Fruit fly (Drosophila melanogaster) whole organism, embryonic: ENCODE measurements around the gene sosie.

Experiments used
- Bgb ChIP-seq: fragments of 200-800 bp; sonication (Bioruptor generic); IDR thresholded peaks from 2 replicates; pipeline ENCODE4 v1.3.6; 2022; ENCODE audit warnings: missing biosample characterization, missing genetic modification characterization; ENCODE audit not compliant: partially characterized antibody
- CG10267 ChIP-seq: fragments of 200-800 bp; sonication (Bioruptor generic); optimal IDR thresholded peaks from 2 replicates; lab custom pipeline; 2018; ENCODE audit warnings: missing biosample characterization, mild to moderate bottlenecking, missing genetic modification characterization, moderate library complexity
- CG10543 ChIP-seq: fragments of 200-800 bp; sonication (Bioruptor generic); optimal IDR thresholded peaks from 3 replicates; lab custom pipeline; 2017; ENCODE audit warnings: missing biosample characterization, mild to moderate bottlenecking, missing genetic modification characterization, moderate library complexity
- CG11398 ChIP-seq: fragments of 200-800 bp; sonication (Bioruptor generic); optimal IDR thresholded peaks from 2 replicates; lab custom pipeline; 2016; ENCODE audit warnings: missing biosample characterization, missing genetic modification characterization
- CG11695 ChIP-seq: fragments of 200-800 bp; sonication (Bioruptor generic); IDR thresholded peaks from 3 replicates; pipeline ENCODE4 v1.3.6; 2022; ENCODE audit warnings: missing biosample characterization, missing genetic modification characterization
- CG12104 ChIP-seq: fragments of 200-800 bp; sonication (Bioruptor generic); optimal IDR thresholded peaks from 3 replicates; lab custom pipeline; 2016; ENCODE audit warnings: missing biosample characterization, missing genetic modification characterization
- CG12769 ChIP-seq: fragments of 200-800 bp; sonication (Bioruptor generic); optimal IDR thresholded peaks from 2 replicates; lab custom pipeline; 2019; ENCODE audit warnings: missing biosample characterization, mild to moderate bottlenecking, missing genetic modification characterization, moderate library complexity
- CG15514 ChIP-seq: fragments of 200-800 bp; sonication (Bioruptor generic); optimal IDR thresholded peaks from 3 replicates; lab custom pipeline; 2017; ENCODE audit warnings: missing biosample characterization, missing genetic modification characterization, mild to moderate bottlenecking, moderate library complexity, missing genetic modification reagents
- CG18476 ChIP-seq: fragments of 200-800 bp; sonication (Bioruptor generic); optimal IDR thresholded peaks from 2 replicates; lab custom pipeline; 2016; ENCODE audit warnings: missing biosample characterization, mild to moderate bottlenecking, missing genetic modification characterization
- CG2712 ChIP-seq: fragments of 200-800 bp; optimal IDR thresholded peaks from 3 replicates; lab custom pipeline; 2019; ENCODE audit warnings: missing biosample characterization, mild to moderate bottlenecking, missing genetic modification characterization, moderate library complexity
- CG6175 ChIP-seq: fragments of 200-800 bp; sonication (Bioruptor generic); IDR thresholded peaks from 3 replicates; pipeline ENCODE4 v1.3.6; 2022; ENCODE audit warnings: missing biosample characterization, missing genetic modification characterization
- CG6254 ChIP-seq: fragments of 200-800 bp; sonication (Bioruptor generic); optimal IDR thresholded peaks from 3 replicates; lab custom pipeline; 2017; ENCODE audit warnings: mild to moderate bottlenecking, missing biosample characterization, missing genetic modification reagents, missing genetic modification characterization
- CG7271 ChIP-seq: fragments of 200-800 bp; sonication (Bioruptor generic); optimal IDR thresholded peaks from 2 replicates; lab custom pipeline; 2018; ENCODE audit warnings: missing biosample characterization, mild to moderate bottlenecking, missing genetic modification characterization, moderate library complexity
- CG7963 ChIP-seq: fragments of 200-800 bp; sonication (Bioruptor generic); IDR thresholded peaks from 3 replicates; pipeline ENCODE4 v1.3.6; 2022; ENCODE audit warnings: missing biosample characterization, missing genetic modification characterization; ENCODE audit not compliant: partially characterized antibody
- CG8089 ChIP-seq: fragments of 200-800 bp; sonication (Bioruptor generic); optimal IDR thresholded peaks from 3 replicates; lab custom pipeline; 2016; ENCODE audit warnings: missing biosample characterization, missing genetic modification characterization
- CG9876 ChIP-seq: fragments of 200-800 bp; sonication (Bioruptor generic); optimal IDR thresholded peaks from 2 replicates; lab custom pipeline; 2016; ENCODE audit warnings: missing biosample characterization, missing genetic modification characterization
- CG9932 ChIP-seq: fragments of 200-800 bp; sonication (Bioruptor generic); IDR thresholded peaks from 2 replicates; pipeline ENCODE4 v1.3.6; 2022; ENCODE audit warnings: missing biosample characterization, missing genetic modification characterization
- CHES-1-like ChIP-seq: fragments of 200-800 bp; sonication (Bioruptor generic); optimal IDR thresholded peaks from 2 replicates; lab custom pipeline; 2016; ENCODE audit warnings: missing biosample characterization, missing genetic modification characterization
- Dfd ChIP-seq, 2 experiments: fragments of >200 bp; optimal IDR thresholded peaks; 2 replicates each; lab custom pipeline; 2017; ENCODE audit warnings: missing biosample characterization in 2 of 2, missing genetic modification characterization in 2 of 2
- Dref ChIP-seq: fragments of 200-800 bp; sonication (Bioruptor generic); IDR thresholded peaks from 2 replicates; pipeline ENCODE4 v1.3.6; 2022; ENCODE audit warnings: missing biosample characterization, missing genetic modification characterization
- Eip74EF ChIP-seq, 2 experiments: fragments of 200-800 bp in 1 of 2; fragments of >200 bp in 1 of 2; sonication (Bioruptor generic) in 1 of 2; optimal IDR thresholded peaks; 2 replicates each; lab custom pipeline; 2017 to 2019; ENCODE audit warnings: missing biosample characterization in 2 of 2, missing genetic modification characterization in 2 of 2, mild to moderate bottlenecking in 1 of 2, moderate library complexity in 1 of 2
- Fer3 ChIP-seq: fragments of 200-800 bp; sonication (Bioruptor generic); optimal IDR thresholded peaks from 2 replicates; lab custom pipeline; 2018; ENCODE audit warnings: missing biosample characterization, mild to moderate bottlenecking, missing genetic modification characterization, moderate library complexity
- HLH54F ChIP-seq: fragments of 200-800 bp; sonication (Bioruptor generic); optimal IDR thresholded peaks from 3 replicates; lab custom pipeline; 2016; ENCODE audit warnings: missing biosample characterization, missing genetic modification characterization
- Hr3 ChIP-seq: fragments of 200-800 bp; sonication (Bioruptor generic); optimal IDR thresholded peaks from 3 replicates; lab custom pipeline; 2016; ENCODE audit warnings: missing biosample characterization, missing genetic modification characterization
- Lim3 ChIP-seq: fragments of 200-800 bp; sonication (Bioruptor generic); IDR thresholded peaks from 2 replicates; pipeline ENCODE4 v1.3.6; 2022; ENCODE audit warnings: missing biosample characterization, missing genetic modification characterization
- Mes4 ChIP-seq: fragments of 200-800 bp; sonication (Bioruptor generic); optimal IDR thresholded peaks from 2 replicates; lab custom pipeline; 2016; ENCODE audit warnings: missing biosample characterization, missing genetic modification characterization
- NK7.1 ChIP-seq: fragments of 200-800 bp; sonication (Bioruptor generic); optimal IDR thresholded peaks from 3 replicates; lab custom pipeline; 2016; ENCODE audit warnings: missing biosample characterization, missing genetic modification characterization
- Opbp ChIP-seq: fragments of 200-800 bp; sonication (Bioruptor generic); IDR thresholded peaks from 3 replicates; pipeline ENCODE4 v1.3.6; 2022; ENCODE audit warnings: missing biosample characterization, missing genetic modification characterization; ENCODE audit not compliant: partially characterized antibody
- Optix ChIP-seq: fragments of 200-800 bp; sonication (Bioruptor generic); IDR thresholded peaks from 3 replicates; pipeline ENCODE4 v1.3.6; 2022; ENCODE audit warnings: missing biosample characterization, missing genetic modification characterization
- Poxn ChIP-seq: fragments of 200-800 bp; sonication (Bioruptor generic); IDR thresholded peaks from 2 replicates; pipeline ENCODE4 v1.3.6; 2022; ENCODE audit warnings: missing biosample characterization, missing genetic modification characterization
- Tbp ChIP-seq: fragments of >200 bp; optimal IDR thresholded peaks from 2 replicates; lab custom pipeline; 2018; ENCODE audit warnings: missing biosample characterization, missing genetic modification characterization
- amos ChIP-seq: fragments of 200-800 bp; sonication (Bioruptor generic); IDR thresholded peaks from 2 replicates; pipeline ENCODE4 v1.3.6; 2022; ENCODE audit warnings: missing biosample characterization, missing genetic modification characterization; ENCODE audit not compliant: partially characterized antibody
- ato ChIP-seq: fragments of 200-800 bp; sonication (Bioruptor generic); IDR thresholded peaks from 2 replicates; pipeline ENCODE4 v1.3.6; 2022; ENCODE audit warnings: missing biosample characterization, missing genetic modification characterization; ENCODE audit not compliant: partially characterized antibody
- croc ChIP-seq: fragments of 200-800 bp; sonication (Bioruptor generic); conservative IDR thresholded peaks from 3 replicates; pipeline ENCODE4 v1.3.6; 2022; ENCODE audit warnings: missing biosample characterization, missing genetic modification characterization
- dpn ChIP-seq, 2 experiments: fragments of 200-800 bp; sonication (Bioruptor generic); optimal IDR thresholded peaks; 3 replicates each; lab custom pipeline; 2016; ENCODE audit warnings: missing biosample characterization in 2 of 2, missing genetic modification characterization in 2 of 2
- dysf ChIP-seq: fragments of 200-800 bp; sonication (Bioruptor generic); IDR thresholded peaks from 3 replicates; pipeline ENCODE4 v1.3.6; 2022; ENCODE audit warnings: missing biosample characterization, missing genetic modification characterization
- jumu ChIP-seq: fragments of 200-800 bp; sonication (Bioruptor generic); optimal IDR thresholded peaks from 3 replicates; lab custom pipeline; 2016; ENCODE audit warnings: missing biosample characterization, missing genetic modification characterization
- lab ChIP-seq: fragments of 200-800 bp; sonication (Bioruptor generic); optimal IDR thresholded peaks from 3 replicates; lab custom pipeline; 2017; ENCODE audit warnings: missing biosample characterization, missing genetic modification characterization, mild to moderate bottlenecking, moderate library complexity, missing genetic modification reagents
- luna ChIP-seq: fragments of 200-800 bp; sonication (Bioruptor generic); optimal IDR thresholded peaks from 2 replicates; lab custom pipeline; 2016; ENCODE audit warnings: missing biosample characterization, missing genetic modification characterization
- nmo ChIP-seq: fragments of 200-800 bp; sonication (Bioruptor generic); optimal IDR thresholded peaks from 2 replicates; lab custom pipeline; 2018; ENCODE audit warnings: missing biosample characterization, mild to moderate bottlenecking, missing genetic modification characterization, moderate library complexity
- odd ChIP-seq: fragments of 200-800 bp; sonication (Bioruptor generic); optimal IDR thresholded peaks from 2 replicates; lab custom pipeline; 2017; ENCODE audit warnings: missing biosample characterization, mild to moderate bottlenecking, missing genetic modification characterization
- otp ChIP-seq: fragments of 200-800 bp; sonication (Bioruptor generic); IDR thresholded peaks from 3 replicates; pipeline ENCODE4, ENCODE4 v1.3.6; 2022; ENCODE audit warnings: missing biosample characterization, missing genetic modification characterization
- pan ChIP-seq, 4 experiments: fragments of >200 bp in 3 of 4; fragments of 200-800 bp in 1 of 4; sonication (Bioruptor generic) in 1 of 4; optimal IDR thresholded peaks in 3 of 4; IDR thresholded peaks in 1 of 4; 2 replicates each; pipeline versions ENCODE4 v1.3.6 to Lab custom; 2017 to 2022; ENCODE audit warnings: missing biosample characterization in 2 of 4, missing genetic modification characterization in 2 of 4, mixed read lengths in 1 of 4
- pum ChIP-seq: fragments of 200-800 bp; sonication (Bioruptor generic); optimal IDR thresholded peaks from 2 replicates; lab custom pipeline; 2016; ENCODE audit warnings: missing biosample characterization, missing genetic modification characterization
- row ChIP-seq: fragments of 200-800 bp; sonication (Bioruptor generic); IDR thresholded peaks from 3 replicates; pipeline ENCODE4 v1.3.6; 2022; ENCODE audit warnings: missing biosample characterization, missing genetic modification characterization
- sd ChIP-seq: fragments of 200-800 bp; sonication (Bioruptor generic); optimal IDR thresholded peaks from 3 replicates; lab custom pipeline; 2018; ENCODE audit warnings: missing biosample characterization, mild to moderate bottlenecking, missing genetic modification characterization, moderate library complexity
- unc-4 ChIP-seq: fragments of 200-800 bp; sonication (Bioruptor generic); IDR thresholded peaks from 2 replicates; pipeline ENCODE4 v1.3.6; 2022; ENCODE audit warnings: missing biosample characterization, missing genetic modification characterization; ENCODE audit not compliant: partially characterized antibody
- usp ChIP-seq: fragments of >200 bp; optimal IDR thresholded peaks from 2 replicates; lab custom pipeline; 2017; ENCODE audit warnings: missing biosample characterization, missing genetic modification characterization
- z ChIP-seq: fragments of 200-800 bp; sonication (Bioruptor generic); IDR thresholded peaks from 3 replicates; pipeline ENCODE4 v1.3.6; 2022; ENCODE audit warnings: missing biosample characterization, missing genetic modification characterization

Gene sosie

DNA sequence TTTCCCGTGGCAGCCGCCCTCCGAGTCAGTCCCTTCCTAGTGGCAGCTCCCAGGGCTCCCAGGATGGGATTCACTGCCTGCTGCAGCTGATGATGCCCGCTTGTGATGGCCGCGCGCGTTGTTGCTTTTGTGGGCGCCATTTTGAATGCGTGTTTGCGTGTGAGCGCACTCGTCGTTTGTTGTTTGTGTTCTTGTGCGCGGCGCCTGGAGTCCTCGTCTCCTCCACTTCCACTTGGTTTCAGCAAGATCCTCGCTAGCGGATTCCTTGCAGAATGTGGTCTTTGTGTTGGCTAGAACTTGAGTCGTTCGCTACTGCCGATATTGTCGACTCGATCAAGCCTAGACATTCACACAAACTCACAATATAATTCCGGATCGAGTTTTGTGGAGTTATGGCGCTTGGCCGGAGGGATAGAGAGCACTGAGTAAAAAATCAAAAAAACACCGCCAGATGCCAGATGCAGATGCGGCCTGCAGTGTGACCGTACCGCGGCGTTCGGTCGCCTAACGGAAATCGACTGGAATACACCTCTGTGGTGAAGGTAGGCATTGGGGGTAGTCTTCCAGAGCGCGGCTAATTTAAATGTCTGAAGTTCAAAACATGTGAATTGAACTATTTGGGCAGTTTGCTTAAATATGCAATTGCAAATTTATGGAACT is 36.8 kb downstream of the sosie start, which contains the start of gene CycB3 (continued):
- TF ChIP-seq CG7271 (tag; lab: Kevin White, UChicago) (no peak), CG6175 (GFP tag; lab: Robert Waterston, UW) (no peak), NK7.1 (GFP tag; lab: Kevin White, UChicago) (no peak), pum (GFP tag; lab: Kevin White, UChicago) (no peak), Opbp (peak; percentile 56; the same call in 2 of the 3 replicates), CG12104 (GFP tag; lab: Kevin White, UChicago) (no peak), CG7963 (GFP tag; lab: Robert Waterston, UW) (no peak), otp (no peak), lab (GFP tag; lab: Kevin White, UChicago) (no peak), CG6254 (GFP tag; lab: Kevin White, UChicago) (no peak), Hr3 (GFP tag; lab: Kevin White, UChicago) (no peak), Bgb (peak; percentile 56; the same call in 1 of the 2 replicates), HLH54F (GFP tag; lab: Kevin White, UChicago) (no peak), dpn (GFP tag; optimal IDR thresholded peaks at IDR 0.05; lab: Kevin White, UChicago) (peak in 1 of 2 experiments; percentile 2), dysf (GFP tag; lab: Robert Waterston, UW) (no peak), CG8089 (GFP tag; lab: Kevin White, UChicago) (no peak), luna (GFP tag; lab: Kevin White, UChicago) (no peak), CG9932 (GFP tag; lab: Robert Waterston, UW) (no peak), odd (GFP tag; lab: Kevin White, UChicago) (no peak), CHES-1-like (peak; percentile 39), CG15514 (GFP tag; lab: Kevin White, UChicago) (peak; percentile 81), croc (no peak), amos (peak; percentile 43; the same call in 1 of the 2 replicates), CG11398 (no peak), CG11695 (GFP tag; lab: Robert Waterston, UW) (no peak), sd (tag; lab: Kevin White, UChicago) (no peak), Dref (peak; percentile 74), Fer3 (tag; lab: Kevin White, UChicago) (no peak), Eip74EF (GFP tag; optimal IDR thresholded peaks at IDR 0.05; lab: Kevin White, UChicago) (no peak), Tbp (GFP tag; lab: Kevin White, UChicago) (peak; percentile 17), z (GFP tag; lab: Robert Waterston, UW) (no peak), CG12769 (tag; lab: Kevin White, UChicago) (no peak), CG10267 (tag; lab: Kevin White, UChicago) (peak; percentile 47), row (GFP tag; lab: Robert Waterston, UW) (peak; percentile 27; the same call in 1 of the 3 replicates), jumu (GFP tag; lab: Kevin White, UChicago) (no peak), Mes4 (no peak), Poxn (GFP tag; lab: Robert Waterston, UW) (no peak), CG10543 (GFP tag; lab: Kevin White, UChicago) (no peak), unc-4 (GFP tag; lab: Robert Waterston, UW) (0 out of 2 replicates have a peak, but pooled peaks have one; percentile 27), Lim3 (GFP tag; lab: Robert Waterston, UW) (no peak), ato (GFP tag; lab: Robert Waterston, UW) (no peak), CG9876 (no peak), pan (optimal IDR thresholded peaks at IDR 0.05; lab: Kevin White, UChicago) (no peak), pan (GFP tag; optimal IDR thresholded peaks at IDR 0.05 in 1 of 2, IDR thresholded peaks at IDR 0.05 in 1 of 2) (peak in 1 of 2 experiments; percentile 38), Dfd (GFP tag; optimal IDR thresholded peaks at IDR 0.05; lab: Kevin White, UChicago) (no peak), CG2712 (tag; lab: Kevin White, UChicago) (peak; percentile 36), Optix (GFP tag; lab: Robert Waterston, UW) (no peak), usp (GFP tag; lab: Kevin White, UChicago) (no peak), CG18476 (no peak), nmo (GFP tag; lab: Kevin White, UChicago) (peak; percentile 50)
